Worm (Caenorhabditis elegans): ENCODE data around the gene pef-1.

The pef-1 gene

ce11 chrIII:950472-950871 lies 24.4 kb upstream of the pef-1 start, which contains the start of the genes fbxa-67 and fbxa-11 (continued):
- TF ChIP-seq efl-3 (GFP tag; optimal IDR thresholded peaks at IDR 0.05) (no peak), elt-3 (tag; optimal IDR thresholded peaks at IDR 0.05) (peak in 1 of 6 experiments; percentile 43), lin-13 (GFP tag; optimal IDR thresholded peaks at IDR 0.05) (peak; percentile 5), nhr-90 (tag; optimal IDR thresholded peaks at IDR 0.05; ENCODE audit: poor library complexity) (no peak), unc-30 (tag; optimal IDR thresholded peaks at IDR 0.05) (no peak), mdl-1 (tag; optimal IDR thresholded peaks at IDR 0.05) (no peak), sptf-1 (tag; optimal IDR thresholded peaks at IDR 0.05) (no peak), ztf-11 (tag; optimal IDR thresholded peaks at IDR 0.05) (no peak), swsn-7 (tag; optimal IDR thresholded peaks at IDR 0.05) (peak; percentile 10), irx-1 (tag; optimal IDR thresholded peaks at IDR 0.05) (no peak), C16A3.4 (tag; optimal IDR thresholded peaks at IDR 0.05) (no peak), fos-1 (tag; optimal IDR thresholded peaks at IDR 0.05) (no peak), nhr-47 (tag; optimal IDR thresholded peaks at IDR 0.05) (peak; percentile 3), jun-1 (tag; optimal IDR thresholded peaks at IDR 0.05) (no peak), ets-5 (GFP tag; IDR thresholded peaks at IDR 0.05) (no peak), nhr-12 (tag; optimal IDR thresholded peaks at IDR 0.05) (no peak), unc-86 (tag; optimal IDR thresholded peaks at IDR 0.05) (no peak)

ce11 chrIII:946250-946725 lies 20.2 kb upstream of the pef-1 start, which contains the start of gene fbxa-60:
TSS of gene fbxa-60 (minus strand) at chrIII:946300.
- peak; percentile 68 for TF ChIP-seq elt-2 (tag; optimal IDR thresholded peaks at IDR 0.05)
- TF ChIP-seq ceh-88 (GFP tag; IDR thresholded peaks at IDR 0.05): no peak

ce11 chrIII:944346-944745 lies 18.2 kb upstream of the pef-1 start:
- TF ChIP-seq elt-2 (tag; optimal IDR thresholded peaks at IDR 0.05): peak; percentile 39

- TF ChIP-seq lin-13 (GFP tag; optimal IDR thresholded peaks at IDR 0.05): no peak
- no peak for TF ChIP-seq efl-1 (optimal IDR thresholded peaks at IDR 0.05)
- TF ChIP-seq efl-1 (GFP tag; optimal IDR thresholded peaks at IDR 0.05 in 1 of 2): peak in 1 of 2 experiments; percentile 39
- TF ChIP-seq elt-2 (tag; optimal IDR thresholded peaks at IDR 0.05): peak; percentile 61
Measured at ce11 chrIII:943426-943927, 17.4 kb upstream of the pef-1 start, which contains the start of gene fbxa-59. TSS of gene fbxa-59 (minus strand) at chrIII:943476.

ce11 chrIII:941958-942357 lies 15.8 kb upstream of the pef-1 start:
- TF ChIP-seq nhr-11 (tag; optimal IDR thresholded peaks at IDR 0.05): no peak
- no peak for TF ChIP-seq unc-86 (tag; optimal IDR thresholded peaks at IDR 0.05)
- no peak for TF ChIP-seq fkh-10 (GFP tag; optimal IDR thresholded peaks at IDR 0.05)
- TF ChIP-seq fkh-4 (tag; optimal IDR thresholded peaks at IDR 0.05; ENCODE audit: borderline replicate concordance): no peak
- TF ChIP-seq elt-2 (tag; optimal IDR thresholded peaks at IDR 0.05): no peak
- no peak for TF ChIP-seq dsc-1 (tag; optimal IDR thresholded peaks at IDR 0.05)
- no peak for TF ChIP-seq xbp-1 (tag; optimal IDR thresholded peaks at IDR 0.05)
- no peak for TF ChIP-seq pqm-1 (tag; optimal IDR thresholded peaks at IDR 0.05)
- TF ChIP-seq unc-130 (tag; optimal IDR thresholded peaks at IDR 0.05): no peak

ce11 chrIII:938569-938968 lies 12.5 kb upstream of the pef-1 start, which contains the start of gene fbxa-22:
TSS of gene fbxa-22 (plus strand) at chrIII:938869.
- TF ChIP-seq ama-1 (optimal IDR thresholded peaks at IDR 0.05): no peak
- no peak for TF ChIP-seq mep-1 (tag; optimal IDR thresholded peaks at IDR 0.05)
- no peak for TF ChIP-seq ceh-88 (GFP tag; IDR thresholded peaks at IDR 0.05)

ce11 chrIII:937961-938360 lies 11.8 kb upstream of the pef-1 start, which contains the start of gene fbxa-56:
TSS of gene fbxa-56 (minus strand) at chrIII:938061.
- TF ChIP-seq rnt-1 (tag; optimal IDR thresholded peaks at IDR 0.05) (no peak), efl-1 (optimal IDR thresholded peaks at IDR 0.05) (no peak), efl-1 (GFP tag; optimal IDR thresholded peaks at IDR 0.05 in 1 of 2) (peak in 1 of 2 experiments; percentile 32)
